Fruit fly (Drosophila melanogaster): ENCODE data around the gene plh.

dm6 chr3R:4969199-4969778 lies 41.5 kb downstream of the plh start:
- TF ChIP-seq Pif1B (GFP tag; optimal IDR thresholded peaks at IDR 0.05) (no peak), CG9948 (tag; optimal IDR thresholded peaks at IDR 0.05) (no peak), CG8301 (tag; optimal IDR thresholded peaks at IDR 0.05) (no peak), CG32121 (GFP tag; IDR thresholded peaks at IDR 0.05) (no peak), CG12605 (GFP tag; IDR thresholded peaks at IDR 0.05) (no peak), CG13204 (GFP tag; optimal IDR thresholded peaks at IDR 0.05) (no peak), CG17806 (tag; optimal IDR thresholded peaks at IDR 0.05) (no peak), CG10348 (GFP tag; IDR thresholded peaks at IDR 0.05) (no peak), CG34367 (tag; optimal IDR thresholded peaks at IDR 0.05) (no peak)
